Fruit fly (Drosophila melanogaster) whole organism, prepupa: Measurements from ENCODE around the gene Msp300.
A peak's percentile ranks its signal among the peaks of the same experiment; 100 is the strongest.

Experiments
- Blimp-1 ChIP-seq: fragments of 200-800 bp; sonication (Bioruptor generic); optimal IDR thresholded peaks from 3 replicates; lab custom pipeline; 2017; ENCODE audit warnings: missing biosample characterization, missing genetic modification characterization, mild to moderate bottlenecking, moderate library complexity, missing genetic modification reagents
- CG10631 ChIP-seq: fragments of 200-800 bp; sonication (Bioruptor generic); optimal IDR thresholded peaks from 2 replicates; lab custom pipeline; 2016; ENCODE audit warnings: missing biosample characterization, missing genetic modification characterization
- CG11294 ChIP-seq: fragments of 200-800 bp; sonication (Bioruptor generic); IDR thresholded peaks from 2 replicates; pipeline ENCODE4 v1.3.6; 2022; ENCODE audit warnings: missing biosample characterization, missing genetic modification characterization
- CG11762 ChIP-seq: fragments of 200-800 bp; sonication (Bioruptor generic); optimal IDR thresholded peaks from 3 replicates; lab custom pipeline; 2016; ENCODE audit warnings: missing biosample characterization, missing genetic modification characterization; ENCODE audit not compliant: insufficient read depth
- CG15336 ChIP-seq: fragments of 200-800 bp; sonication (Bioruptor generic); IDR thresholded peaks from 2 replicates; pipeline ENCODE4 v1.3.6; 2022; ENCODE audit warnings: missing biosample characterization, missing genetic modification characterization
- CG31627 ChIP-seq: fragments of 200-800 bp; sonication (Bioruptor generic); optimal IDR thresholded peaks from 3 replicates; lab custom pipeline; 2016; ENCODE audit warnings: missing biosample characterization, missing genetic modification characterization
- CG34406 ChIP-seq: fragments of 200-800 bp; sonication (Bioruptor generic); optimal IDR thresholded peaks from 3 replicates; lab custom pipeline; 2016; ENCODE audit warnings: missing biosample characterization, missing genetic modification characterization
- CG3919 ChIP-seq: fragments of 200-800 bp; sonication (Bioruptor generic); optimal IDR thresholded peaks from 3 replicates; lab custom pipeline; 2016; ENCODE audit warnings: missing biosample characterization, missing genetic modification characterization
- CG4318 ChIP-seq: fragments of 200-800 bp; sonication (Bioruptor generic); optimal IDR thresholded peaks from 3 replicates; lab custom pipeline; 2017; ENCODE audit warnings: missing biosample characterization, mild to moderate bottlenecking, missing genetic modification characterization
- CG6163 ChIP-seq: fragments of 200-800 bp; sonication (Bioruptor generic); IDR thresholded peaks from 3 replicates; pipeline ENCODE4 v1.3.6; 2022; ENCODE audit warnings: missing biosample characterization, missing genetic modification characterization
- CG6808 ChIP-seq: fragments of 200-800 bp; sonication (Bioruptor generic); optimal IDR thresholded peaks from 3 replicates; lab custom pipeline; 2017; ENCODE audit warnings: missing biosample characterization, missing genetic modification characterization, mild to moderate bottlenecking, moderate library complexity, missing genetic modification reagents
- CG6854 ChIP-seq: fragments of 200-800 bp; sonication (Bioruptor generic); optimal IDR thresholded peaks from 2 replicates; lab custom pipeline; 2017; ENCODE audit warnings: missing biosample characterization, mild to moderate bottlenecking, missing genetic modification characterization
- CG8119 ChIP-seq: fragments of 200-800 bp; sonication (Bioruptor generic); IDR thresholded peaks from 3 replicates; pipeline ENCODE4 v1.3.6; 2022; ENCODE audit warnings: missing biosample characterization, missing genetic modification characterization
- CG9139 ChIP-seq: fragments of 200-800 bp; sonication (Bioruptor generic); optimal IDR thresholded peaks from 3 replicates; lab custom pipeline; 2017; ENCODE audit warnings: missing biosample characterization, mild to moderate bottlenecking, missing genetic modification characterization
- Ets96B ChIP-seq: fragments of 200-800 bp; optimal IDR thresholded peaks from 2 replicates; lab custom pipeline; 2019; ENCODE audit warnings: missing biosample characterization, mild to moderate bottlenecking, missing genetic modification characterization, moderate library complexity
- Gug ChIP-seq: fragments of 200-800 bp; sonication (Bioruptor generic); IDR thresholded peaks from 2 replicates; pipeline ENCODE4 v1.3.6; 2022; ENCODE audit warnings: missing biosample characterization, missing genetic modification characterization
- Lpt ChIP-seq: fragments of 200-800 bp; sonication (Bioruptor generic); optimal IDR thresholded peaks from 3 replicates; lab custom pipeline; 2016; ENCODE audit warnings: missing biosample characterization, missing genetic modification characterization
- Met ChIP-seq: fragments of 200-800 bp; sonication (Bioruptor generic); optimal IDR thresholded peaks from 3 replicates; lab custom pipeline; 2016; ENCODE audit warnings: missing biosample characterization, missing genetic modification characterization
- Smox ChIP-seq: fragments of 200-800 bp; sonication (Bioruptor generic); optimal IDR thresholded peaks from 3 replicates; lab custom pipeline; 2016; ENCODE audit warnings: missing biosample characterization, missing genetic modification characterization
- achi ChIP-seq: fragments of 200-800 bp; sonication (Bioruptor generic); optimal IDR thresholded peaks from 3 replicates; lab custom pipeline; 2016; ENCODE audit warnings: missing biosample characterization, missing genetic modification characterization
- acj6 ChIP-seq: fragments of 200-800 bp; sonication (Bioruptor generic); optimal IDR thresholded peaks from 3 replicates; lab custom pipeline; 2016; ENCODE audit warnings: missing biosample characterization, missing genetic modification characterization
- dac ChIP-seq: fragments of 200-800 bp; sonication (Bioruptor generic); optimal IDR thresholded peaks from 2 replicates; lab custom pipeline; 2017; ENCODE audit warnings: missing biosample characterization, mild to moderate bottlenecking, missing genetic modification characterization
- eg ChIP-seq: fragments of 200-800 bp; sonication (Bioruptor generic); IDR thresholded peaks from 3 replicates; pipeline ENCODE4 v1.3.6; 2022; ENCODE audit warnings: missing biosample characterization, missing genetic modification characterization
- fd59A ChIP-seq: fragments of 200-800 bp; sonication (Bioruptor generic); optimal IDR thresholded peaks from 2 replicates; lab custom pipeline; 2017; ENCODE audit warnings: missing biosample characterization, mild to moderate bottlenecking, missing genetic modification characterization, missing genetic modification reagents
- fd85E ChIP-seq: fragments of 200-800 bp; sonication (Bioruptor generic); optimal IDR thresholded peaks from 3 replicates; lab custom pipeline; 2016; ENCODE audit warnings: missing biosample characterization, missing genetic modification characterization
- fkh ChIP-seq: fragments of 200-800 bp; sonication (Bioruptor generic); optimal IDR thresholded peaks from 3 replicates; lab custom pipeline; 2017; ENCODE audit warnings: missing biosample characterization, mild to moderate bottlenecking, missing genetic modification characterization, moderate library complexity
- net ChIP-seq: fragments of 200-800 bp; sonication (Bioruptor generic); optimal IDR thresholded peaks from 3 replicates; lab custom pipeline; 2016; ENCODE audit warnings: missing biosample characterization, missing genetic modification characterization
- salr ChIP-seq, 2 experiments: fragments of 200-800 bp; sonication (Bioruptor generic); optimal IDR thresholded peaks; 3 replicates each; lab custom pipeline; 2016 to 2018; ENCODE audit warnings: missing biosample characterization in 2 of 2, missing genetic modification characterization in 2 of 2, mild to moderate bottlenecking in 1 of 2
- spab ChIP-seq: fragments of 200-800 bp; sonication (Bioruptor generic); optimal IDR thresholded peaks from 2 replicates; lab custom pipeline; 2017; ENCODE audit warnings: missing biosample characterization, mild to moderate bottlenecking, missing genetic modification characterization, missing genetic modification reagents
- ss ChIP-seq, 2 experiments: fragments of 200-800 bp; sonication (Bioruptor generic); optimal IDR thresholded peaks; 2 replicates in 1 of 2; 3 replicates in 1 of 2; lab custom pipeline; 2017 to 2018; ENCODE audit warnings: mild to moderate bottlenecking in 2 of 2, missing biosample characterization in 2 of 2, missing genetic modification characterization in 2 of 2, moderate library complexity in 1 of 2
- svp ChIP-seq: fragments of 200-800 bp; sonication (Bioruptor generic); peaks from one replicate; lab custom pipeline; 2016; ENCODE audit warnings: missing biosample characterization, missing genetic modification characterization
- vri ChIP-seq: fragments of 200-800 bp; sonication (Bioruptor generic); optimal IDR thresholded peaks from 3 replicates; lab custom pipeline; 2016; ENCODE audit warnings: missing biosample characterization, mild to moderate bottlenecking, missing genetic modification characterization

The Msp300 gene

DNA sequence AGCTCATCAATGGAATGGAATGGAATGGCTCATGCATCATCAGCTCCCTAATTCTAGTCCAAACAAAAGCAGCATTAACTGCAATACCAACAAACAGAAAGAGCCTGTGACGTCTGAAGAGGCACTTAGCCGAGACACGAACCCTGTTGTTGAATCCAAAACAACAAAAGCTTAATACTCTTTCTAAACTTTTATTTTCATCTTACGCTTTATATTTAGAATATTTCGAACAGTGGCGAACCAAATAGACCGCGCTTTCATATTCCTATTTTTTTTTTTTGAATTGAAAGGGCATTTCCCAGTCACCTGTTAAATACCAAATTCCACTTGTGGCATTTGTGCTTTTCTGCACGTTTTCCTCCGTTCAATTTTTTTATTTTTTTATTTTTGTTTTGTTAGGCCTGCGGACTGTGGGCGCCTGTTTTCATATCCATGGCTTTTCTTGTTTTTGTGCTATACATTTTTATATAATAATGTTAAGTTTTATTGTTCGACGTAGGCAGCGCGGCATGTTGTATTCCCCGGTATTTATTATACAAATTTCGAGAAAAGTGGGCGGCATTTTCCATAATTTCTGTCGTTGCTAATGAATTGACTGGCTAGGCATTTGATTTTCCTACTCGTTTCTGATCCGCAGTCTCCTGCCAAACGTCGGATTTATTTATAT, 125.0 kb downstream of the Msp300 start (continued):
- TF ChIP-seq acj6 (peak; percentile 46), Met (GFP tag; lab: Kevin White, UChicago) (peak; percentile 48), CG11762 (GFP tag; lab: Kevin White, UChicago) (no peak), CG11294 (GFP tag; lab: Robert Waterston, UW) (peak; percentile 47; the same call in 1 of the 2 replicates), svp (GFP tag; lab: Kevin White, UChicago) (no peak), CG10631 (GFP tag; lab: Kevin White, UChicago) (peak; percentile 16), achi (GFP tag; lab: Kevin White, UChicago) (peak; percentile 27), Lpt (GFP tag; lab: Kevin White, UChicago) (peak; percentile 38), CG31627 (GFP tag; lab: Kevin White, UChicago) (peak; percentile 53), CG9139 (no peak), CG6854 (GFP tag; lab: Kevin White, UChicago) (no peak), Smox (GFP tag; lab: Kevin White, UChicago) (no peak), fkh (no peak), CG3919 (GFP tag; lab: Kevin White, UChicago) (peak; percentile 34)

DNA sequence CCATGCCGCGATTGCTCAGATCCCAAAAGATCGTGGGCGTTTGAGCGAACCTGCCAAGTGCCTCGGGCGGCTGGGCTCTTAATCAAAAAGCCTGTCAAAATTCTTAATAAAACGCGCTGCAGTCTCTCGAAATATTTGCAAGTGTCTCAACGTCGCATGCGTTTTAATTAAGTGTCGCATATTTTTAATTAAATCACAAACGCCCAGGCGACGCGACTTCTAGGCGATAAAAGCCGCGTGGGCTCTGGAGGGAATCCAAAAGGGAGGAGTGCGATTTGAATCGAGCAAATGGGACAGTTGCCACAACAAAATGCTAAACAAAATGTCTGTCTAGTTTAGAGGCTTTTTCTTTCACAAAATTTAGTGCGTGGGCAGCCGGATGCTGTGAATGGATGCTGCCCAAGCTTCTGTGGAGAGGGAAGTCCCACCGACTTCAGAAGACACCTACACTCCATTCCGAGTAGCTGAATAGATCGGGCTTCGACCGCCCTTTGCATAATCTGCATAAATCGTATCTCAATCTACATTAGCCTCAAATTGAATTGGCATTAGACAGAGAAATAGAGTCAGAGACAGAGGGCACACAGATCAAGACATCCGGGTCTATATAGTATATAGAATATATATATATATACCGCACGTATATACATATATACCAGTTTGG, 126.3 kb downstream of the Msp300 start:
- TF ChIP-seq CG11762 (GFP tag; lab: Kevin White, UChicago) (no peak), CG4318 (GFP tag; lab: Kevin White, UChicago) (no peak), ss (GFP tag; optimal IDR thresholded peaks at IDR 0.05; lab: Kevin White, UChicago) (no peak), fd85E (GFP tag; lab: Kevin White, UChicago) (no peak)

DNA sequence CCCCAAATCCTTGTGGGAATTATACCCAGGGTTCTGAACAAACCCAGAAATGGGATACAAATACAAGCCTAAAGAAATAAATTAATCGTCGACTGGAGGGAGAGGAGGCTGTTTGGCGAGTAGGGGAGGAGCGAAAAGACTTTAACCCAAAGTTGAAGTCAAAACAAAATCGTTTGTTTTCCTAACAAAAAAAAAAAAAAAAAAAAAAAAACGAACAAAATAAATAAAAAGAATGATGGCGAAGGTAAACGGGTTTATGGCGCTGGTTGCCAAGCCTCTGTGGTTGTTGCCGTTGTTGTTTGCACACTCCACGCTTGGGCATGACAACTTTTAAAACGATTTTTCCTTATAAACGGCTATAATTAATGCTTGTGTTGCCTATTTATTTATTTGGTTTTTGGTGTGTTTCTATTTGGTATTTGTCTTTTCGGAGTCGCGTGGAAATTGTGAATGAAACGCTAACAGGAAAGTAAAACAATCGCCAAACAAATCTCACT, 128.0 kb downstream of the Msp300 start:
- TF ChIP-seq CG15336: 0 out of 2 replicates have a peak, but pooled peaks have one; percentile 46
- peak; percentile 51; the same call in 1 of the 3 replicates for TF ChIP-seq eg (GFP tag; lab: Robert Waterston, UW)
- peak; percentile 26; the same call in 1 of the 3 replicates for TF ChIP-seq CG8119
- TF ChIP-seq CG3919 (GFP tag; lab: Kevin White, UChicago): no peak
- no peak for TF ChIP-seq salr (GFP tag; optimal IDR thresholded peaks at IDR 0.05; lab: Kevin White, UChicago)
- no peak for TF ChIP-seq Gug (GFP tag; lab: Robert Waterston, UW)
- peak; percentile 71 for TF ChIP-seq fkh
- no peak for TF ChIP-seq CG6808 (GFP tag; lab: Kevin White, UChicago)

dm6 chr2L:5229239-5229638, 128.6 kb downstream of the Msp300 start:
- no peak for TF ChIP-seq eg (GFP tag; lab: Robert Waterston, UW)
- no peak for TF ChIP-seq Lpt (GFP tag; lab: Kevin White, UChicago)
- TF ChIP-seq ss (GFP tag; optimal IDR thresholded peaks at IDR 0.05; lab: Kevin White, UChicago): no peak

DNA sequence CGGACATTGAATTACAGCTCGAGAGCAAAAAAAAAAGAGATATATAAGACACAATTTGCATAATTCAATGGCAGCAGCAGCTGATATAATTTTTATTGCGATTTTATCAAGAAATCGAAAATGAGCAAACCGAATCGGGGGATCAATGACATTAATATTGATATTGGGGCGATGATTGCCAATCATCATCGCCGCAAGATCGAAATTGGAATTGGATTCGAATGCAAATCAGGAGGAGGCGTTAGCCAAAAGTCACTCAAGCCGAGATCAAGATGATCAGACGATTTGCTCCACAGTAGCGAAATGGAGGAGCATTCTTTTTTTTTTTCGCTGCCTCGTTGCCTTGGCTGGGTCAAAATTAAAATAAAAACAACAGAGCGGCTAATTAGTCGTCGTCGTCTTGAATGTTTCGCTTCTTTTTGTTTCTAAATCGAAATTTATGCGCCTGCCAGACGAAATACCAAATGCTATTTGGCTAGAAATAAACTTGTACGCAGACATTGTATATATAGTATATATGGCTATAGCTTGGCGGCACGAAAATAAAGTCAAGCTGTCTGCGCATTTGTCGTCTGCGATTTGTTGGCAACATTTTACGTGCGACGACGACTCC, 129.2 kb downstream of the Msp300 start:
- TF ChIP-seq CG15336 (0 out of 2 replicates have a peak, but pooled peaks have one; percentile 7), CG11294 (GFP tag; lab: Robert Waterston, UW) (no peak), svp (GFP tag; lab: Kevin White, UChicago) (peak; percentile 67), CG34406 (no peak), fd59A (GFP tag; lab: Kevin White, UChicago) (no peak), net (GFP tag; lab: Kevin White, UChicago) (no peak), vri (GFP tag; lab: Kevin White, UChicago) (peak; percentile 44), CG6163 (no peak), dac (GFP tag; lab: Kevin White, UChicago) (no peak), Blimp-1 (GFP tag; lab: Kevin White, UChicago) (no peak), Ets96B (no peak), spab (GFP tag; lab: Kevin White, UChicago) (no peak)
- TF ChIP-seq, all 60 proteins: peak for 3
